Fruit fly (Drosophila melanogaster) whole organism, embryonic: ENCODE results near the gene smid.

Experiments used
- Aef1 ChIP-seq: fragments of 200-800 bp; sonication (Bioruptor generic); IDR thresholded peaks from 3 replicates; pipeline ENCODE4 v1.3.6; 2022; ENCODE audit warnings: missing biosample characterization, missing genetic modification characterization
- Atf-2 ChIP-seq: fragments of 200-800 bp; sonication (Bioruptor generic); optimal IDR thresholded peaks from 2 replicates; lab custom pipeline; 2016; ENCODE audit warnings: missing biosample characterization, missing genetic modification characterization
- CG10267 ChIP-seq: fragments of 200-800 bp; sonication (Bioruptor generic); optimal IDR thresholded peaks from 2 replicates; lab custom pipeline; 2018; ENCODE audit warnings: missing biosample characterization, mild to moderate bottlenecking, missing genetic modification characterization, moderate library complexity
- CG10274 ChIP-seq: fragments of 200-800 bp; sonication (Bioruptor generic); optimal IDR thresholded peaks from 3 replicates; lab custom pipeline; 2017; ENCODE audit warnings: missing biosample characterization, mild to moderate bottlenecking, missing genetic modification characterization
- CG11093 ChIP-seq: fragments of 200-800 bp; sonication (Bioruptor generic); IDR thresholded peaks from 3 replicates; pipeline ENCODE4 v1.3.6; 2022; ENCODE audit warnings: missing biosample characterization, missing genetic modification characterization
- CG13894 ChIP-seq: fragments of 200-800 bp; sonication (Bioruptor generic); optimal IDR thresholded peaks from 3 replicates; lab custom pipeline; 2018; ENCODE audit warnings: missing biosample characterization, mild to moderate bottlenecking, missing genetic modification characterization, moderate library complexity
- CG15073 ChIP-seq: fragments of 200-800 bp; sonication (Bioruptor generic); optimal IDR thresholded peaks from 2 replicates; lab custom pipeline; 2016; ENCODE audit warnings: missing biosample characterization, missing genetic modification characterization
- CG17361 ChIP-seq: fragments of 200-800 bp; sonication (Bioruptor generic); IDR thresholded peaks from 3 replicates; pipeline ENCODE4 v1.3.6; 2022; ENCODE audit warnings: missing biosample characterization, missing genetic modification characterization
- CG18011 ChIP-seq: fragments of 200-800 bp; sonication (Bioruptor generic); optimal IDR thresholded peaks from 2 replicates; lab custom pipeline; 2017; ENCODE audit warnings: missing biosample characterization, missing genetic modification characterization, mild to moderate bottlenecking, moderate library complexity, missing genotype
- CG2875 ChIP-seq: fragments of 200-800 bp; sonication (Bioruptor generic); optimal IDR thresholded peaks from 2 replicates; lab custom pipeline; 2017; ENCODE audit warnings: missing biosample characterization, mild to moderate bottlenecking, missing genetic modification characterization, missing genetic modification reagents
- CG32772 ChIP-seq: fragments of 200-800 bp; sonication (Bioruptor generic); IDR thresholded peaks from 2 replicates; pipeline ENCODE4 v1.3.6; 2022; ENCODE audit warnings: missing biosample characterization, missing genetic modification characterization
- CG3281 ChIP-seq: fragments of 200-800 bp; sonication (Bioruptor generic); optimal IDR thresholded peaks from 3 replicates; lab custom pipeline; 2017; ENCODE audit warnings: missing biosample characterization, mild to moderate bottlenecking, missing genetic modification characterization
- CG43689 ChIP-seq: fragments of 200-800 bp; sonication (Bioruptor generic); IDR thresholded peaks from 2 replicates; pipeline ENCODE4 v1.3.6; 2022; ENCODE audit warnings: missing biosample characterization, missing genetic modification characterization
- CG6854 ChIP-seq: fragments of 200-800 bp; sonication (Bioruptor generic); optimal IDR thresholded peaks from 3 replicates; lab custom pipeline; 2017; ENCODE audit warnings: missing biosample characterization, mild to moderate bottlenecking, missing genetic modification characterization
- CG7786 ChIP-seq: fragments of 200-800 bp; sonication (Bioruptor generic); optimal IDR thresholded peaks from 2 replicates; lab custom pipeline; 2016; ENCODE audit warnings: missing biosample characterization, missing genetic modification characterization
- CG7963 ChIP-seq: fragments of 200-800 bp; sonication (Bioruptor generic); IDR thresholded peaks from 3 replicates; pipeline ENCODE4 v1.3.6; 2022; ENCODE audit warnings: missing biosample characterization, missing genetic modification characterization; ENCODE audit not compliant: partially characterized antibody
- CG7987 ChIP-seq: fragments of 200-800 bp; sonication (Bioruptor generic); optimal IDR thresholded peaks from 2 replicates; lab custom pipeline; 2018; ENCODE audit warnings: missing biosample characterization, mild to moderate bottlenecking, missing genetic modification characterization, moderate library complexity
- CG8359 ChIP-seq: fragments of 200-800 bp; sonication (Bioruptor generic); optimal IDR thresholded peaks from 2 replicates; lab custom pipeline; 2017; ENCODE audit warnings: missing biosample characterization, mild to moderate bottlenecking, missing genetic modification characterization, borderline replicate concordance
- CG8924 ChIP-seq: fragments of 200-800 bp; optimal IDR thresholded peaks from 3 replicates; lab custom pipeline; 2019; ENCODE audit warnings: missing biosample characterization, mild to moderate bottlenecking, missing genetic modification characterization, moderate library complexity
- CG9437 ChIP-seq: fragments of 200-800 bp; sonication (Bioruptor generic); optimal IDR thresholded peaks from 2 replicates; lab custom pipeline; 2018; ENCODE audit warnings: missing biosample characterization, mild to moderate bottlenecking, missing genetic modification characterization
- CoRest ChIP-seq: fragments of 200-800 bp; sonication (Bioruptor generic); optimal IDR thresholded peaks from 3 replicates; lab custom pipeline; 2018; ENCODE audit warnings: missing biosample characterization, mild to moderate bottlenecking, missing genetic modification characterization, moderate library complexity
- CrebB ChIP-seq: fragments of 200-800 bp; sonication (Bioruptor generic); optimal IDR thresholded peaks from 3 replicates; lab custom pipeline; 2018; ENCODE audit warnings: missing biosample characterization, mild to moderate bottlenecking, missing genetic modification characterization
- Elba2 ChIP-seq: fragments of 200-800 bp; sonication (Bioruptor generic); optimal IDR thresholded peaks from 3 replicates; lab custom pipeline; 2016; ENCODE audit warnings: missing biosample characterization, missing genetic modification characterization
- HHEX ChIP-seq: fragments of 200-800 bp; sonication (Bioruptor generic); optimal IDR thresholded peaks from 3 replicates; lab custom pipeline; 2017; ENCODE audit warnings: missing biosample characterization, mild to moderate bottlenecking, missing genetic modification characterization, missing genetic modification reagents
- Hr78 ChIP-seq, 2 experiments: fragments of 200-800 bp in 1 of 2; fragments of >200 bp in 1 of 2; sonication (Bioruptor generic) in 1 of 2; optimal IDR thresholded peaks; 2 replicates each; lab custom pipeline; 2017 to 2019; ENCODE audit warnings: missing biosample characterization in 2 of 2, missing genetic modification characterization in 2 of 2, mild to moderate bottlenecking in 1 of 2, moderate library complexity in 1 of 2
- Jarid2 ChIP-seq: fragments of 200-800 bp; sonication (Bioruptor generic); optimal IDR thresholded peaks from 3 replicates; lab custom pipeline; 2017; ENCODE audit warnings: mild to moderate bottlenecking, missing biosample characterization, missing genetic modification reagents, missing genetic modification characterization
- Max ChIP-seq: fragments of 200-800 bp; sonication (Bioruptor generic); optimal IDR thresholded peaks from 2 replicates; lab custom pipeline; 2016; ENCODE audit warnings: missing biosample characterization, mild to moderate bottlenecking, missing genetic modification characterization
- Oaz ChIP-seq: fragments of 200-800 bp; sonication (Bioruptor generic); IDR thresholded peaks from 2 replicates; pipeline ENCODE4 v1.3.6; 2022; ENCODE audit warnings: missing biosample characterization, missing genetic modification characterization
- Opbp ChIP-seq: fragments of 200-800 bp; sonication (Bioruptor generic); IDR thresholded peaks from 3 replicates; pipeline ENCODE4 v1.3.6; 2022; ENCODE audit warnings: missing biosample characterization, missing genetic modification characterization; ENCODE audit not compliant: partially characterized antibody
- Six4 ChIP-seq: fragments of 200-800 bp; sonication (Bioruptor generic); optimal IDR thresholded peaks from 2 replicates; lab custom pipeline; 2016; ENCODE audit warnings: missing biosample characterization, missing genetic modification characterization
- Spps ChIP-seq: fragments of 200-800 bp; sonication (Bioruptor generic); optimal IDR thresholded peaks from 2 replicates; lab custom pipeline; 2018; ENCODE audit warnings: missing biosample characterization, mild to moderate bottlenecking, missing genetic modification characterization
- Sry-β ChIP-seq: fragments of 200-800 bp; sonication (Bioruptor generic); optimal IDR thresholded peaks from 2 replicates; lab custom pipeline; 2018; ENCODE audit warnings: missing biosample characterization, mild to moderate bottlenecking, missing genetic modification characterization, moderate library complexity
- Usf ChIP-seq: fragments of 200-800 bp; sonication (Bioruptor generic); optimal IDR thresholded peaks from 2 replicates; lab custom pipeline; 2017; ENCODE audit warnings: missing genotype, missing biosample characterization, missing genetic modification characterization
- al ChIP-seq: fragments of 200-800 bp; sonication (Bioruptor generic); IDR thresholded peaks from 2 replicates; pipeline ENCODE4 v1.3.6; 2022; ENCODE audit warnings: missing biosample characterization, missing genetic modification characterization
- ase ChIP-seq: fragments of 200-800 bp; sonication (Bioruptor generic); IDR thresholded peaks from 3 replicates; pipeline ENCODE4 v1.3.6; 2022; ENCODE audit warnings: missing biosample characterization, missing genetic modification characterization
- cas ChIP-seq: fragments of 200-800 bp; sonication (Bioruptor generic); IDR thresholded peaks from 2 replicates; pipeline ENCODE4 v1.3.6; 2022; ENCODE audit warnings: missing biosample characterization, missing genetic modification characterization
- chn ChIP-seq: fragments of 200-800 bp; sonication (Bioruptor generic); optimal IDR thresholded peaks from 2 replicates; lab custom pipeline; 2016; ENCODE audit warnings: missing biosample characterization, missing genetic modification characterization
- gcm2 ChIP-seq: fragments of 200-800 bp; sonication (Bioruptor generic); optimal IDR thresholded peaks from 2 replicates; lab custom pipeline; 2016; ENCODE audit warnings: missing biosample characterization, missing genetic modification characterization
- ham ChIP-seq: fragments of 200-800 bp; sonication (Bioruptor generic); IDR thresholded peaks from 2 replicates; pipeline ENCODE4 v1.3.6; 2022; ENCODE audit warnings: missing biosample characterization, missing genetic modification characterization
- kah ChIP-seq: fragments of 200-800 bp; sonication (Bioruptor generic); optimal IDR thresholded peaks from 2 replicates; lab custom pipeline; 2018; ENCODE audit warnings: missing biosample characterization, mild to moderate bottlenecking, missing genetic modification characterization
- lola ChIP-seq, 3 experiments: fragments of >200 bp in 2 of 3; fragments of 200-800 bp in 1 of 3; sonication (Bioruptor generic) in 1 of 3; optimal IDR thresholded peaks; 2 replicates each; lab custom pipeline; 2017 to 2019; ENCODE audit warnings: missing biosample characterization in 3 of 3, missing genetic modification characterization in 3 of 3, mild to moderate bottlenecking in 1 of 3, moderate library complexity in 1 of 3
- luna ChIP-seq: fragments of 200-800 bp; sonication (Bioruptor generic); optimal IDR thresholded peaks from 2 replicates; lab custom pipeline; 2016; ENCODE audit warnings: missing biosample characterization, missing genetic modification characterization
- pzg ChIP-seq: fragments of 200-800 bp; sonication (Bioruptor generic); optimal IDR thresholded peaks from 3 replicates; lab custom pipeline; 2018; ENCODE audit warnings: missing biosample characterization, mild to moderate bottlenecking, missing genetic modification characterization, moderate library complexity
- repo ChIP-seq: fragments of 200-800 bp; sonication (Bioruptor generic); optimal IDR thresholded peaks from 2 replicates; lab custom pipeline; 2016; ENCODE audit warnings: missing biosample characterization, missing genetic modification characterization
- salm ChIP-seq: fragments of 200-800 bp; sonication (Bioruptor generic); optimal IDR thresholded peaks from 2 replicates; lab custom pipeline; 2018; ENCODE audit warnings: missing biosample characterization, mild to moderate bottlenecking, missing genetic modification characterization
- sqz ChIP-seq: fragments of 200-800 bp; sonication (Bioruptor generic); optimal IDR thresholded peaks from 3 replicates; lab custom pipeline; 2018; ENCODE audit warnings: missing biosample characterization, mild to moderate bottlenecking, missing genetic modification characterization
- tx ChIP-seq: fragments of 200-800 bp; sonication (Bioruptor generic); optimal IDR thresholded peaks from 2 replicates; lab custom pipeline; 2016; ENCODE audit warnings: missing biosample characterization, missing genetic modification characterization

smid gene

dm6 chr3L:7349311-7349710, 32.1 kb upstream of the smid start (continued):
- TF ChIP-seq Spps (tag; lab: Kevin White, UChicago) (no peak), sqz (GFP tag; lab: Kevin White, UChicago) (no peak), HHEX (GFP tag; lab: Kevin White, UChicago) (peak; percentile 10)
- TF ChIP-seq, all 482 proteins: peak for 38

dm6 chr3L:7356386-7357117, 24.9 kb upstream of the smid start, which contains the start of gene CTCF:
Gene CTCF (minus strand): TSS chr3L:7356713.
- TF ChIP-seq CG43689 (GFP tag; lab: Robert Waterston, UW) (no peak), Aef1 (no peak), CG7963 (GFP tag; lab: Robert Waterston, UW) (peak; percentile 68), pzg (GFP tag; lab: Kevin White, UChicago) (peak; percentile 62), chn (peak; percentile 18), CrebB (no peak), Sry-β (peak; percentile 30), CG15073 (no peak), CG7786 (GFP tag; lab: Kevin White, UChicago) (no peak), lola (GFP tag; optimal IDR thresholded peaks at IDR 0.05; lab: Kevin White, UChicago) (peak in 1 of 3 experiments; percentile 16), ham (GFP tag; lab: Robert Waterston, UW) (no peak), salm (peak; percentile 5), CG8359 (GFP tag; lab: Kevin White, UChicago) (no peak), CG9437 (peak; percentile 49), al (no peak), Usf (GFP tag; lab: Kevin White, UChicago) (no peak), CG8924 (tag; lab: Kevin White, UChicago) (peak; percentile 69), CG32772 (GFP tag; lab: Robert Waterston, UW) (peak; percentile 64), Max (GFP tag; lab: Kevin White, UChicago) (peak; percentile 73), Jarid2 (GFP tag; lab: Kevin White, UChicago) (no peak), ase (GFP tag; lab: Robert Waterston, UW) (0 out of 3 replicates have a peak, but pooled peaks have one; percentile 38), CG11093 (GFP tag; lab: Robert Waterston, UW) (0 out of 3 replicates have a peak, but pooled peaks have one; percentile 25), CG17361 (peak; percentile 74), CG10274 (GFP tag; lab: Kevin White, UChicago) (no peak), CG18011 (GFP tag; lab: Kevin White, UChicago) (no peak), Hr78 (GFP tag; optimal IDR thresholded peaks at IDR 0.05; lab: Kevin White, UChicago) (no peak), tx (GFP tag; lab: Kevin White, UChicago) (no peak), repo (peak; percentile 21), gcm2 (GFP tag; lab: Kevin White, UChicago) (no peak), CoRest (tag; lab: Kevin White, UChicago) (peak; percentile 61), CG7987 (GFP tag; lab: Kevin White, UChicago) (peak; percentile 3), CG2875 (GFP tag; lab: Kevin White, UChicago) (peak; percentile 12), Opbp (GFP tag; lab: Robert Waterston, UW) (no peak; the same call in 1 of the 3 replicates), Six4 (GFP tag; lab: Kevin White, UChicago) (peak; percentile 3), Atf-2 (GFP tag; lab: Kevin White, UChicago) (no peak), Oaz (no peak), kah (GFP tag; lab: Kevin White, UChicago) (no peak), luna (no peak), CG13894 (peak; percentile 35), CG3281 (GFP tag; lab: Kevin White, UChicago) (no peak), Elba2 (GFP tag; lab: Kevin White, UChicago) (no peak), CG10267 (tag; lab: Kevin White, UChicago) (peak; percentile 62), cas (GFP tag; lab: Robert Waterston, UW) (no peak), CG6854 (GFP tag; lab: Kevin White, UChicago) (no peak)
